Worm (Caenorhabditis elegans): ENCODE data around the gene str-101.

Gene str-101

DNA sequence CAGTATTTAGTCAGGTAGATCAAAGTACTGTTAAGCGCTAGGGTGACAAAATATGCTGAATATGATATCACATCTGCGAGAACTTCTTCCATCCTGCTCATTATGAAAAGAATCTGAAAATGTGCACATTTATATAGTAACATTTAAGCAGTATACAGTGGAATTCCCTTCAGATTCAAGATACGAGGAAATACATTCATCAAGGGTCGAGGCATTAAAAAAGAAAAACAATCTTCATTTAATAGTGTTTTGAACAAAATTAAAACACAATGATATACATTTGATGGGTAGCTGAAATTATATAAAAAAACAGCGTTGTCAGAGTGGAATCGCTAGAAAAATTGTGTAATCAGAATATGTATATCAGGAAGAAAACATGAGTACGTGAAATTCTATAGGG, 23.9 kb upstream of the str-101 start, which contains the start of gene str-27:
TSS of gene str-27 (minus strand) at position 101 of the 400 bp plus-strand sequence.
- no peak for TF ChIP-seq ahr-1 (tag; optimal IDR thresholded peaks at IDR 0.05)
- TF ChIP-seq ceh-9 (tag; optimal IDR thresholded peaks at IDR 0.05), result no peak
- TF ChIP-seq nhr-232 (tag; optimal IDR thresholded peaks at IDR 0.05), result no peak

DNA sequence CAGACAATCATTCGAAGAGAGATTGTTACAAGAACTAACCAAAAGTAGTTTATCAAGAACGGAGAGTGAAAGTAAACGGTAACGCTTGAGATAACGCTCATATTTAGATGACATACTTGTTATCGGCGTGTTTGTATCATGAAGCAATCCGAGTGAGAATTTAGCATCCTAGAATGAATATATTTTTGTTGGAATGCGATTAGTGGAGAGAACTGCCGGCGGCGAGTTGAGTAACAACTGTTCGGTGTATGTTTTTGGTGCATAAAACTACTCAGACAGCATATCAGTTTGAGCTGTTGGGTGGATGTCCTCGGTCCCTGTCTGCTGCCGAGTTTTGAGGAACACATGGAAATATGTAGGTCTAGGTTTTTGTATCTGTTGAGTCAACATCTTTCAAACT, 21.8 kb upstream of the str-101 start, which contains the start of gene T23D5.3:
TSS of gene T23D5.3 (minus strand) at position 101 of the 400 bp plus-strand sequence.
- TF ChIP-seq ceh-45 (GFP tag; IDR thresholded peaks at IDR 0.05), result no peak
- TF ChIP-seq ttx-3 (tag; optimal IDR thresholded peaks at IDR 0.05), result no peak
- TF ChIP-seq ceh-14 (tag; optimal IDR thresholded peaks at IDR 0.05), result no peak
- no peak for TF ChIP-seq npax-4 (tag; optimal IDR thresholded peaks at IDR 0.05)
- TF ChIP-seq ceh-30 (tag; optimal IDR thresholded peaks at IDR 0.05), result no peak
- TF ChIP-seq tbx-2 (tag; optimal IDR thresholded peaks at IDR 0.05), result no peak
- TF ChIP-seq nfya-1 (tag; optimal IDR thresholded peaks at IDR 0.05), result no peak
- no peak for TF ChIP-seq pros-1 (tag; optimal IDR thresholded peaks at IDR 0.05)
- TF ChIP-seq unc-3 (GFP tag; conservative IDR thresholded peaks at IDR 0.05), result no peak
- TF ChIP-seq unc-3 (tag; optimal IDR thresholded peaks at IDR 0.05), result no peak
- no peak for TF ChIP-seq ahr-1 (tag; optimal IDR thresholded peaks at IDR 0.05)
- no peak for TF ChIP-seq ref-2 (tag; optimal IDR thresholded peaks at IDR 0.05)
- no peak for TF ChIP-seq ceh-19 (GFP tag; optimal IDR thresholded peaks at IDR 0.05)
- TF ChIP-seq ceh-24 (tag; optimal IDR thresholded peaks at IDR 0.05), result no peak
- no peak for TF ChIP-seq F13H6.1 (tag; optimal IDR thresholded peaks at IDR 0.05)
- no peak for TF ChIP-seq gmeb-2 (tag; optimal IDR thresholded peaks at IDR 0.05)
- TF ChIP-seq unc-55 (GFP tag; optimal IDR thresholded peaks at IDR 0.05), result no peak

ce11 chrV:15733020-15733419, 21.2 kb upstream of the str-101 start:
- TF ChIP-seq gmeb-2 (tag; optimal IDR thresholded peaks at IDR 0.05), result no peak
- no peak for TF ChIP-seq ahr-1 (tag; optimal IDR thresholded peaks at IDR 0.05)
- TF ChIP-seq fkh-6 (tag; optimal IDR thresholded peaks at IDR 0.05), result no peak
- no peak for TF ChIP-seq ref-2 (tag; optimal IDR thresholded peaks at IDR 0.05)
- TF ChIP-seq ceh-14 (tag; optimal IDR thresholded peaks at IDR 0.05), result no peak
- TF ChIP-seq pha-4 (tag; optimal IDR thresholded peaks at IDR 0.05), result no peak
- TF ChIP-seq odd-2 (tag; optimal IDR thresholded peaks at IDR 0.05), result no peak
- TF ChIP-seq madf-2 (tag; optimal IDR thresholded peaks at IDR 0.05), result no peak
- no peak for TF ChIP-seq F13H6.1 (tag; optimal IDR thresholded peaks at IDR 0.05)
- TF ChIP-seq sdc-2 (tag; optimal IDR thresholded peaks at IDR 0.05), result no peak
- TF ChIP-seq ceh-34 (tag; optimal IDR thresholded peaks at IDR 0.05), result no peak

DNA sequence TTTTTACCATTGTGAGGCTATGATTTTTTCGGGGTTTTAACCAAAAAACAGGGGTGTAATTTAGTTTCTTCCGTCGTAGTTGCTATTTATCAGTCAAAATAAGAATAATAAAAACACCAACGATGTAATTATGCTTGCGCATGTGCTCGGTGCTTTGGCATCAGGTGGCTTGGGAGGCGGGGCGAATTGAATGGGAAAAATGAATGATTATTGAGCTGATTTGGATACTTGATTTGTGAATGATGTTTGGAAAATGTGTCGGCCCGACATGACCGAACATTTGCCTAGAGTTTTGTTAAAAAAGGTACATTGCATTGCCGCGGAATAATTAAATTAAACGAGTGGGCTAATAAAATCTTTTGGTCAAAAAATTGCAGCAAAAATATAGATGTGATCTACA, 20.4 kb upstream of the str-101 start, which contains the start of gene str-38:
TSS of gene str-38 (minus strand) at position 101 of the 400 bp plus-strand sequence.
- TF ChIP-seq pax-1 (tag; optimal IDR thresholded peaks at IDR 0.05) (no peak), ceh-22 (tag; optimal IDR thresholded peaks at IDR 0.05) (no peak), pqm-1 (tag; optimal IDR thresholded peaks at IDR 0.05) (no peak), Y22D7AL.16 (tag; optimal IDR thresholded peaks at IDR 0.05) (no peak), pros-1 (tag; optimal IDR thresholded peaks at IDR 0.05) (no peak), mec-3 (tag; optimal IDR thresholded peaks at IDR 0.05; ENCODE audit: borderline replicate concordance) (no peak), sox-4 (tag; optimal IDR thresholded peaks at IDR 0.05) (no peak)

DNA sequence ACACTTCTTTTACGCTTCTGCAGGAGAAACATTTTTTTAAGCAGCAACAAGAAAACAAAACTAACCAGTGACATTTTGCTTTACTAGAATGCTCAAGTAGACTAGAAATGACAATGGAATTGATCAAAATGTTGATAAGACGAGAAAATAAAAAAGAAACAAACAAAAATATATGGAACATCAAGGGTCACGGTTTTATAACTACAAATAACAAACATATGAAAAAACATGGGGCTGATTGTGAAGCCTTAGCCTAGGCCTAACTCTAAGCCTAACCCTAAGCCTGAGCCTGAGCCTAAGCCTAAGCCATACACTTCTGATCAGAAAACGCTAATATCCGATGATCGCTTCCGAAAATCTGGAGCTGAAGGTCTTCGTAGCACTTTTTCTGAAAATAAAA, 18.7 kb upstream of the str-101 start, which contains the start of gene Y6E2A.10:
TSS of gene Y6E2A.10 (minus strand) at position 101 of the 400 bp plus-strand sequence.
- TF ChIP-seq pha-2 (tag; optimal IDR thresholded peaks at IDR 0.05) (no peak), che-1 (tag; optimal IDR thresholded peaks at IDR 0.05) (no peak), fkh-10 (GFP tag; optimal IDR thresholded peaks at IDR 0.05) (no peak), lin-11 (tag; optimal IDR thresholded peaks at IDR 0.05) (no peak), sox-2 (GFP tag; IDR thresholded peaks at IDR 0.05) (no peak), ets-4 (tag; optimal IDR thresholded peaks at IDR 0.05) (no peak), unc-55 (GFP tag; optimal IDR thresholded peaks at IDR 0.05) (no peak)
